Fruit fly (Drosophila melanogaster): ENCODE measurements around the gene CG33116.

CG33116 gene

dm6 chr2L:19582185-19582584 is 48.9 kb downstream of the CG33116 start, which contains the start of gene Hakai (continued):
- TF ChIP-seq CG10631 (GFP tag; optimal IDR thresholded peaks at IDR 0.05) (peak; percentile 39), achi (GFP tag; optimal IDR thresholded peaks at IDR 0.05) (peak; percentile 42), Sox102F (GFP tag; optimal IDR thresholded peaks at IDR 0.05) (no peak), CG9139 (GFP tag; optimal IDR thresholded peaks at IDR 0.05) (no peak), fkh (GFP tag; optimal IDR thresholded peaks at IDR 0.05) (no peak), CG3032 (tag; optimal IDR thresholded peaks at IDR 0.05) (peak; percentile 36), CG6792 (GFP tag; optimal IDR thresholded peaks at IDR 0.05) (no peak), CG8319 (GFP tag; optimal IDR thresholded peaks at IDR 0.05) (peak; percentile 26), Ets96B (tag; optimal IDR thresholded peaks at IDR 0.05) (peak; percentile 12), Smox (GFP tag; optimal IDR thresholded peaks at IDR 0.05) (peak; percentile 44), net (GFP tag; optimal IDR thresholded peaks at IDR 0.05) (peak; percentile 34), CG34406 (GFP tag; optimal IDR thresholded peaks at IDR 0.05) (peak; percentile 30), CG6854 (GFP tag; optimal IDR thresholded peaks at IDR 0.05) (no peak), CG31627 (GFP tag; optimal IDR thresholded peaks at IDR 0.05) (peak; percentile 61), CG10669 (GFP tag; optimal IDR thresholded peaks at IDR 0.05) (no peak), Hr4 (GFP tag; optimal IDR thresholded peaks at IDR 0.05) (peak; percentile 67), CG11762 (GFP tag; optimal IDR thresholded peaks at IDR 0.05; ENCODE audit: insufficient read depth) (no peak), Eip75B (GFP tag; optimal IDR thresholded peaks at IDR 0.05) (peak; percentile 40), CG7368 (GFP tag; optimal IDR thresholded peaks at IDR 0.05) (peak; percentile 37), CG6808 (GFP tag; optimal IDR thresholded peaks at IDR 0.05) (no peak), Gug (GFP tag; IDR thresholded peaks at IDR 0.05) (no peak), CG32006 (GFP tag; optimal IDR thresholded peaks at IDR 0.05) (peak; percentile 30), eg (GFP tag; IDR thresholded peaks at IDR 0.05) (0 out of 3 replicates have a peak, but pooled peaks have one; percentile 43), CG11902 (GFP tag; optimal IDR thresholded peaks at IDR 0.05) (peak; percentile 35), topi (GFP tag; optimal IDR thresholded peaks at IDR 0.05) (peak; percentile 53), CG16779 (tag; optimal IDR thresholded peaks at IDR 0.05) (no peak)

- TF ChIP-seq lz (GFP tag; optimal IDR thresholded peaks at IDR 0.05) (peak; percentile 68), Ets96B (tag; optimal IDR thresholded peaks at IDR 0.05) (peak; percentile 45), topi (GFP tag; optimal IDR thresholded peaks at IDR 0.05) (peak; percentile 64), CG1621 (tag; optimal IDR thresholded peaks at IDR 0.05) (peak; percentile 17), CG6792 (GFP tag; optimal IDR thresholded peaks at IDR 0.05) (peak; percentile 68), Blimp-1 (GFP tag; optimal IDR thresholded peaks at IDR 0.05) (no peak), CG6276 (GFP tag; optimal IDR thresholded peaks at IDR 0.05) (no peak), net (GFP tag; optimal IDR thresholded peaks at IDR 0.05) (peak; percentile 46), salr (GFP tag; optimal IDR thresholded peaks at IDR 0.05) (peak in 1 of 2 experiments; percentile 26), Sox15 (GFP tag; optimal IDR thresholded peaks at IDR 0.05) (peak; percentile 13), Eip93F (GFP tag; optimal IDR thresholded peaks at IDR 0.05) (no peak), esn (GFP tag; optimal IDR thresholded peaks at IDR 0.05) (peak; percentile 74), Ets21C (GFP tag; optimal IDR thresholded peaks at IDR 0.05) (peak; percentile 42), CG3919 (GFP tag; optimal IDR thresholded peaks at IDR 0.05) (peak; percentile 66), CG8319 (GFP tag; optimal IDR thresholded peaks at IDR 0.05) (peak; percentile 46), spab (GFP tag; optimal IDR thresholded peaks at IDR 0.05) (no peak), dsx (GFP tag; optimal IDR thresholded peaks at IDR 0.05; ENCODE audit: poor library complexity, severe bottlenecking) (no peak), Lpt (GFP tag; optimal IDR thresholded peaks at IDR 0.05) (peak; percentile 14), Met (GFP tag; optimal IDR thresholded peaks at IDR 0.05) (peak; percentile 56), fd85E (GFP tag; optimal IDR thresholded peaks at IDR 0.05) (no peak), dac (GFP tag; optimal IDR thresholded peaks at IDR 0.05) (no peak), Sox102F (GFP tag; optimal IDR thresholded peaks at IDR 0.05) (no peak), acj6 (GFP tag; optimal IDR thresholded peaks at IDR 0.05) (peak; percentile 79), CG6163 (GFP tag; IDR thresholded peaks at IDR 0.05) (no peak), cyc (GFP tag; optimal IDR thresholded peaks at IDR 0.05) (peak; percentile 70), Eip75B (GFP tag; optimal IDR thresholded peaks at IDR 0.05) (peak; percentile 50), Hr4 (GFP tag; optimal IDR thresholded peaks at IDR 0.05) (peak; percentile 58), achi (GFP tag; optimal IDR thresholded peaks at IDR 0.05) (peak; percentile 68), CG11902 (GFP tag; optimal IDR thresholded peaks at IDR 0.05) (peak; percentile 40), OdsH (GFP tag; optimal IDR thresholded peaks at IDR 0.05) (peak; percentile 69), CG8632 (GFP tag; optimal IDR thresholded peaks at IDR 0.05) (no peak), Eip78C (GFP tag) (peak; percentile 74), vri (GFP tag; optimal IDR thresholded peaks at IDR 0.05) (no peak), CG4318 (GFP tag; optimal IDR thresholded peaks at IDR 0.05) (no peak)
Observed at dm6 chr2L:19583926-19584392, 50.7 kb downstream of the CG33116 start, which contains the start of the genes PCNA2 and CG10366. Gene PCNA2, minus strand, starts transcription at chr2L:19583990. Gene CG10366, plus strand, starts transcription at chr2L:19584235.
